Fruit fly (Drosophila melanogaster) whole organism, wandering third instar larva: Measurements from ENCODE around the gene slam.
A peak's percentile ranks its signal among the peaks of the same experiment; 100 is the strongest.

Source experiments
- Myc ChIP-seq: fragments of >200 bp; optimal IDR thresholded peaks from 2 replicates; lab custom pipeline; 2017
- Sp1 ChIP-seq: fragments of 200-800 bp; sonication (Bioruptor generic); optimal IDR thresholded peaks from 3 replicates; lab custom pipeline; 2019; ENCODE audit warnings: missing biosample characterization, mild to moderate bottlenecking, missing genetic modification characterization, moderate library complexity
- dl ChIP-seq, 2 experiments: fragments of 175-275, 200-275 bp in 1 of 2; fragments of 200-275 bp in 1 of 2; sonication (Bioruptor generic); optimal IDR thresholded peaks; lab custom pipeline; 2018; ENCODE audit warnings: mild to moderate bottlenecking in 2 of 2, missing biosample characterization in 2 of 2, missing genetic modification characterization in 2 of 2, moderate library complexity in 2 of 2; ENCODE audit not compliant: partially characterized antibody in 2 of 2, insufficient read depth in 1 of 2
- ey ChIP-seq: fragments of 200-800 bp; sonication (Bioruptor generic); optimal IDR thresholded peaks from 2 replicates; lab custom pipeline; 2016; ENCODE audit warnings: missing biosample characterization, missing genetic modification characterization
- lola ChIP-seq: fragments of >200 bp; optimal IDR thresholded peaks from 2 replicates; lab custom pipeline; 2017; ENCODE audit warnings: missing biosample characterization, missing genetic modification characterization
- usp ChIP-seq: fragments of >200 bp; optimal IDR thresholded peaks from 2 replicates; lab custom pipeline; 2017; ENCODE audit warnings: missing biosample characterization, missing genetic modification characterization
- woc ChIP-seq: sonication (Bioruptor generic); optimal IDR thresholded peaks from 2 replicates; lab custom pipeline; 2016; ENCODE audit warnings: missing biosample characterization, mild to moderate bottlenecking, missing genetic modification characterization

DNA sequence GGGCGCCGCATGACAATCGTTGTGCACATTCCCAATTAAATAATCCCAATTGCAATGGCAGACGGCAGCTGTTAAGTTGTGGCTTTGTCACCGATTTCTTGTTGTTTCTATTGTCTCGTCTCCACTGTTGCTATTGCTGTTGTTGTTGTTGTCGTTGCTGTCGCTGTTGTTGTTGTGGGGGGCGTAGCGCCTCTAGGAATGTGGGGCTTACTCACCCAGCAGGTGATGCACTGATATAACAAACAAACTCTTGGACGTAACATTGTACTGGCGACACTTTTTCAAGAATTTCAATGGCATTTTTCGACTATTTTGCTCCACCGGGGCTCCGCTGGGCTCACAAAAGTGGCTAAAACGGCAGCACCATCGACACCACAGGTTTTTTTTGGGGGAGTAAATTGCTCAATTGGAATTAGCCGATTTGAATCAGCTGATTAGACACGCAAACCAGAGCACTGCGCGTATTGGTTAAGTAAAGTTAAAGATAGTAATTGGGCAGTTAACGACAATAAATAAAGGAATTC is 34.3 kb upstream of the slam start:
- no peak for TF ChIP-seq woc (GFP tag; lab: Kevin White, UChicago)
- no peak for TF ChIP-seq ey (GFP tag; lab: Kevin White, UChicago)
- TF ChIP-seq dl (GFP tag; optimal IDR thresholded peaks at IDR 0.05; lab: Kevin White, UChicago; ENCODE audit: insufficient read depth in 1 of 2, partially characterized antibody in 2 of 2), result no peak
- no peak for TF ChIP-seq lola
- TF ChIP-seq Myc, result peak; percentile 58
- TF ChIP-seq usp, result no peak
- no peak for TF ChIP-seq Sp1 (GFP tag; lab: Kevin White, UChicago)
